Worm (Caenorhabditis elegans): ENCODE measurements around the gene Y105C5B.11.
A peak's percentile ranks its signal among the peaks of the same experiment; 100 is the strongest.

DNA sequence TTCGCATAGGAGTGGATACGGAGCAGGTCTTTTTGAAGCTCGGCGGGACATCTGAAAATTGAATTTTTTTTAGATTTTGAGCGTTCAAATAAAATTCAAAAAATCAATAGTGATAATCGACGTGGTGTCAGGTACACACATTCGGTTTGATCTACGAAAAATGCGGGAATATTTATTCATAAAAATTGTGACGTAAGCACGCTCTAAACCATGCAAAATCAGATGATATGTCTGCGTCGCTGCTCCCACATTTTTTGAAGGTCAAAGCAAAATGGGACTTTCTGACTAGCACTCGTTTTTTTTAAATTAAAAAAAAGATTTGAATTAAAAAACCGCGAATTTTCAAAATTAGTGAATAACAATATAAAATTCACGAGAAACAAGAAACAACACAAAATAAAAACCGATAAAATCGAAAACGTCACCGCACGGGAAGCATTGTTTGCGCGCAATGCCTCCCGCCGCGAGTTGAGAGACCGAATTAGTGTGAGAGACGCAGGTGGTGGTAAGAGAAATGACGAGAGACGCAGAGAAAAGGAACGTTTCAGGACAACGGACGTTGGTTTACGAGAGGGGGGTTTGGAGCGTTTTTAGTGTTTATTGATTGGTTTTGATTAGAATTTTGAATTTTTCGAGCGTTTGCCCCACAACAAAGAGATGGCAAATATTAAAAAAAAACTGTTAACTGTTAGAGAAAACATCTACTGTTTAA lies 42.8 kb upstream of the Y105C5B.11 start, which contains the start of gene Y105C5B.19:
- TF ChIP-seq W03F9.2 (tag; optimal IDR thresholded peaks at IDR 0.05) (peak; percentile 40), him-1 (tag; optimal IDR thresholded peaks at IDR 0.05) (no peak)
